Worm (Caenorhabditis elegans) whole organism, L3 larva: Measurements from ENCODE around the gene C06B8.3.

Experiments used
- elt-3 ChIP-seq, 3 experiments: fragments of 150-350 bp in 1 of 3; sonication (generic microtip) in 2 of 3; optimal IDR thresholded peaks; 2 replicates in 2 of 3; 4 replicates in 1 of 3; lab custom pipeline; 2014 to 2017; ENCODE audit warnings: missing biosample characterization in 3 of 3, missing genetic modification characterization in 3 of 3
- lin-15B ChIP-seq: fragments of 150-350 bp; optimal IDR thresholded peaks from 2 replicates; lab custom pipeline; 2014; ENCODE audit warnings: missing biosample characterization, missing genetic modification characterization
- nhr-77 ChIP-seq: fragments of 150-350 bp; optimal IDR thresholded peaks from 2 replicates; lab custom pipeline; 2014; ENCODE audit warnings: missing biosample characterization, missing genetic modification characterization

DNA sequence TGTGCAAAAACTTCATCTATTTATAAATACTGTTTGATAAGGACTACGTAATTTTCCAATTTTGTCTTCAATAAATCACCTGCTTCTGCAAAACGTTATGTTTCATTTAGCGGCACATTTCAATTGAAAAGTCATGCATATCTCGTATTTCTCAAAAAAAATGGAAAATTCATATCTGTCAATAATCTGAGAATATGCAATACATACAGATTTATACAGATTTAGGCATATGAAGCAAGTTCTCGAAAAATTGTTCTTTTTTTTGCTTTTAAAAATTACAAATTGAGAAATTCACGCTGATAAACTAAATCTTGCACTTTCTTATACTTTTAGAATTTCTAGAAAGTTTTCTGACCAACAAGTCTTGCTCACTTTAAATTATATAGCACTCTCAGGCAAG lies 40.2 kb downstream of the C06B8.3 start, which contains the start of gene T26H5.11:
- no peak for TF ChIP-seq nhr-77 (tag; lab: Kevin White, UChicago)
- no peak for TF ChIP-seq elt-3 (tag; optimal IDR thresholded peaks at IDR 0.05; lab: Kevin White, UChicago)
- no peak for TF ChIP-seq lin-15B (tag; lab: Kevin White, UChicago)
